Worm (Caenorhabditis elegans) whole organism, early embryonic: Measurements from ENCODE around the gene F43C11.4.

Source experiments
- F13C5.2 ChIP-seq: sonication (generic microtip); optimal IDR thresholded peaks from 2 replicates; lab custom pipeline; 2017; ENCODE audit warnings: mild to moderate bottlenecking, missing genetic modification characterization, inconsistent platforms, missing compliant biosample characterization
- aly-1 ChIP-seq: sonication (generic microtip); optimal IDR thresholded peaks from 2 replicates; lab custom pipeline; 2016; ENCODE audit warnings: missing genetic modification characterization, missing compliant biosample characterization
- ama-1 ChIP-seq: fragments of 150-350 bp; optimal IDR thresholded peaks from 2 replicates; lab custom pipeline; 2014
- ets-7 ChIP-seq: sonication (generic microtip); optimal IDR thresholded peaks from 2 replicates; lab custom pipeline; 2016; ENCODE audit warnings: missing genotype, missing genetic modification characterization, missing compliant biosample characterization
- flt-1 ChIP-seq: fragments of 200-800 bp; sonication (Bioruptor generic); IDR thresholded peaks from 2 replicates; pipeline ENCODE4 v1.3.6; 2022; ENCODE audit warnings: missing genetic modification characterization, missing compliant biosample characterization
- hmbx-1 ChIP-seq: sonication (generic microtip); optimal IDR thresholded peaks from 2 replicates; lab custom pipeline; 2016; ENCODE audit warnings: mild to moderate bottlenecking, missing genetic modification characterization, missing compliant biosample characterization
- hnd-1 ChIP-seq: sonication (generic microtip); optimal IDR thresholded peaks from 2 replicates; lab custom pipeline; 2016; ENCODE audit warnings: missing genetic modification characterization, missing compliant biosample characterization
- scrt-1 ChIP-seq: fragments of 200-800 bp; sonication (Bioruptor generic); IDR thresholded peaks from 2 replicates; pipeline ENCODE4 v1.3.6; 2022; ENCODE audit warnings: missing genetic modification characterization, missing compliant biosample characterization
- sea-1 ChIP-seq: fragments of 200-800 bp; sonication (Bioruptor generic); conservative IDR thresholded peaks from 2 replicates; pipeline ENCODE4 v1.3.6; 2022; ENCODE audit warnings: missing genetic modification characterization, missing compliant biosample characterization
- tbx-37 ChIP-seq: fragments of 200-800 bp; sonication (Bioruptor generic); conservative IDR thresholded peaks from 2 replicates; pipeline ENCODE4 v1.3.6; 2022; ENCODE audit warnings: missing genetic modification reagents, missing genetic modification characterization, missing compliant biosample characterization
- tra-4 ChIP-seq: sonication (generic microtip); optimal IDR thresholded peaks from 2 replicates; lab custom pipeline; 2017; ENCODE audit warnings: missing genetic modification characterization, missing compliant biosample characterization

ce11 chrII:2341515-2341914, 5.3 kb upstream of the F43C11.4 start, which contains the start of gene enri-1:
- no peak for TF ChIP-seq ama-1
- TF ChIP-seq scrt-1: no peak
- no peak for TF ChIP-seq tbx-37 (GFP tag; lab: Robert Waterston, UW)
- TF ChIP-seq flt-1 (GFP tag; lab: Robert Waterston, UW): no peak
- no peak for TF ChIP-seq F13C5.2
- TF ChIP-seq aly-1 (tag; lab: Kevin White, UChicago): no peak
- TF ChIP-seq hmbx-1 (tag; lab: Kevin White, UChicago): no peak
- TF ChIP-seq hnd-1 (tag; lab: Kevin White, UChicago): no peak
- TF ChIP-seq ets-7 (tag; lab: Kevin White, UChicago): no peak
- TF ChIP-seq tra-4: no peak
- no peak for TF ChIP-seq sea-1 (GFP tag; lab: Robert Waterston, UW)
